Fruit fly (Drosophila melanogaster): ENCODE measurements around the gene CG33337.

Gene CG33337

dm6 chr3R:23589719-23590118, 2.9 kb downstream of the CG33337 start, which contains the start of gene CG10182:
TSS of gene CG10182 (minus strand) at chr3R:23589819.
- TF ChIP-seq Sin3A (optimal IDR thresholded peaks at IDR 0.05) (no peak), h (optimal IDR thresholded peaks at IDR 0.05) (no peak), Myc (optimal IDR thresholded peaks at IDR 0.05) (no peak), insv (optimal IDR thresholded peaks at IDR 0.05) (no peak), ttk (optimal IDR thresholded peaks at IDR 0.05) (no peak), psq (optimal IDR thresholded peaks at IDR 0.05) (no peak)

- TF ChIP-seq psq (optimal IDR thresholded peaks at IDR 0.05) (no peak), Sin3A (optimal IDR thresholded peaks at IDR 0.05) (no peak), insv (optimal IDR thresholded peaks at IDR 0.05) (no peak), h (optimal IDR thresholded peaks at IDR 0.05) (no peak), ttk (optimal IDR thresholded peaks at IDR 0.05) (no peak), Myc (optimal IDR thresholded peaks at IDR 0.05) (no peak)
Measured at dm6 chr3R:23576618-23577017, 16.0 kb downstream of the CG33337 start.

- TF ChIP-seq Sin3A (optimal IDR thresholded peaks at IDR 0.05) (no peak), Myc (optimal IDR thresholded peaks at IDR 0.05) (no peak), insv (optimal IDR thresholded peaks at IDR 0.05) (no peak), h (optimal IDR thresholded peaks at IDR 0.05) (no peak), ttk (optimal IDR thresholded peaks at IDR 0.05) (no peak), psq (optimal IDR thresholded peaks at IDR 0.05) (no peak)
Measured at dm6 chr3R:23569195-23569594, 23.4 kb downstream of the CG33337 start.

- TF ChIP-seq psq (optimal IDR thresholded peaks at IDR 0.05) (no peak), insv (optimal IDR thresholded peaks at IDR 0.05) (no peak), Sin3A (optimal IDR thresholded peaks at IDR 0.05) (no peak), ttk (optimal IDR thresholded peaks at IDR 0.05) (no peak), h (optimal IDR thresholded peaks at IDR 0.05) (no peak), Myc (optimal IDR thresholded peaks at IDR 0.05) (no peak)
Measured at dm6 chr3R:23557244-23557643, 35.3 kb downstream of the CG33337 start, which contains the start of gene beat-IV. TSS of gene beat-IV (plus strand) at chr3R:23557412.

dm6 chr3R:23556843-23557242, 35.7 kb downstream of the CG33337 start, which contains the start of gene CG10164:
TSS of gene CG10164 (minus strand) at chr3R:23556943.
- TF ChIP-seq Myc (optimal IDR thresholded peaks at IDR 0.05) (no peak), ttk (optimal IDR thresholded peaks at IDR 0.05) (no peak), insv (optimal IDR thresholded peaks at IDR 0.05) (no peak), Sin3A (optimal IDR thresholded peaks at IDR 0.05) (no peak), psq (optimal IDR thresholded peaks at IDR 0.05) (no peak), h (optimal IDR thresholded peaks at IDR 0.05) (no peak)

Measured in Kc167 (cell line).